Worm (Caenorhabditis elegans) whole organism, mixed stage, embryonic: ENCODE results near the gene hsp-17.

Source experiments
- M03D4.4 ChIP-seq: sonication (generic microtip); optimal IDR thresholded peaks from 2 replicates; lab custom pipeline; 2017; ENCODE audit warnings: mild to moderate bottlenecking, missing genetic modification characterization, missing compliant biosample characterization
- bed-3 ChIP-seq: fragments of 200-800 bp; sonication (Bioruptor generic); optimal IDR thresholded peaks from 3 replicates; lab custom pipeline; 2018; ENCODE audit warnings: mild to moderate bottlenecking, missing genetic modification characterization, moderate library complexity, missing compliant biosample characterization
- blmp-1 ChIP-seq: fragments of 150-350 bp; optimal IDR thresholded peaks from 2 replicates; lab custom pipeline; 2014; ENCODE audit warnings: missing biosample characterization, missing genetic modification characterization
- ceh-39 ChIP-seq: fragments of 150-350 bp; optimal IDR thresholded peaks from 2 replicates; lab custom pipeline; 2014; ENCODE audit warnings: missing biosample characterization, missing genetic modification characterization
- ceh-43 ChIP-seq: fragments of 200-800 bp; sonication (Bioruptor generic); optimal IDR thresholded peaks from 2 replicates; lab custom pipeline; 2018; ENCODE audit warnings: mild to moderate bottlenecking, missing genetic modification characterization, moderate library complexity, missing compliant biosample characterization
- ceh-83 ChIP-seq: fragments of 200-800 bp; sonication (Bioruptor generic); optimal IDR thresholded peaks from 2 replicates; lab custom pipeline; 2018; ENCODE audit warnings: mild to moderate bottlenecking, missing genetic modification characterization, missing compliant biosample characterization
- ces-1 ChIP-seq: fragments of 150-350 bp; optimal IDR thresholded peaks from 2 replicates; lab custom pipeline; 2014; ENCODE audit warnings: missing biosample characterization, missing genetic modification reagents, missing genetic modification characterization
- cnd-1 ChIP-seq: fragments of 200-800 bp; sonication (Bioruptor generic); optimal IDR thresholded peaks from 2 replicates; lab custom pipeline; 2018; ENCODE audit warnings: mild to moderate bottlenecking, missing genetic modification characterization, missing compliant biosample characterization
- drap-1 ChIP-seq: fragments of 200-800 bp; sonication (Bioruptor generic); optimal IDR thresholded peaks from 3 replicates; lab custom pipeline; 2018; ENCODE audit warnings: mild to moderate bottlenecking, missing genetic modification characterization, missing compliant biosample characterization
- elt-1 ChIP-seq: sonication (generic microtip); optimal IDR thresholded peaks from 2 replicates; lab custom pipeline; 2017; ENCODE audit warnings: missing genetic modification characterization, mild to moderate bottlenecking, missing compliant biosample characterization, antibody characterized with exemption, moderate library complexity, borderline replicate concordance; ENCODE audit not compliant: insufficient read depth
- elt-3 ChIP-seq: fragments of 150-350 bp; optimal IDR thresholded peaks from 2 replicates; lab custom pipeline; 2014; ENCODE audit warnings: missing biosample characterization, missing genetic modification characterization
- flh-1 ChIP-seq: fragments of 200-800 bp; sonication (Bioruptor generic); optimal IDR thresholded peaks from 2 replicates; lab custom pipeline; 2018; ENCODE audit warnings: mild to moderate bottlenecking, missing genetic modification characterization, moderate library complexity, missing compliant biosample characterization
- ham-2 ChIP-seq: fragments of 200-800 bp; sonication (Bioruptor generic); optimal IDR thresholded peaks from 2 replicates; lab custom pipeline; 2018; ENCODE audit warnings: mild to moderate bottlenecking, missing genetic modification characterization, missing compliant biosample characterization
- hlh-1 ChIP-seq: fragments of 150-350 bp; optimal IDR thresholded peaks from 2 replicates; lab custom pipeline; 2014; ENCODE audit warnings: missing biosample characterization, missing genetic modification reagents, missing genetic modification characterization
- lin-13 ChIP-seq: fragments of 150-350 bp; optimal IDR thresholded peaks from 2 replicates; lab custom pipeline; 2014; ENCODE audit warnings: missing biosample characterization, missing genetic modification characterization
- lin-32 ChIP-seq: fragments of 200-800 bp; sonication (Bioruptor generic); optimal IDR thresholded peaks from 2 replicates; lab custom pipeline; 2018; ENCODE audit warnings: mild to moderate bottlenecking, missing genetic modification characterization, missing compliant biosample characterization
- lsy-2 ChIP-seq: fragments of 150-350 bp; optimal IDR thresholded peaks from 2 replicates; lab custom pipeline; 2014; ENCODE audit warnings: missing biosample characterization, missing genetic modification characterization
- mab-5 ChIP-seq: fragments of 150-350 bp; optimal IDR thresholded peaks from 2 replicates; lab custom pipeline; 2014; ENCODE audit warnings: missing biosample characterization, missing genetic modification characterization
- mep-1 ChIP-seq: fragments of 150-350 bp; optimal IDR thresholded peaks from 2 replicates; lab custom pipeline; 2017; ENCODE audit warnings: missing biosample characterization, missing genetic modification reagents, missing genetic modification characterization, inconsistent platforms
- mls-2 ChIP-seq: sonication (generic microtip); optimal IDR thresholded peaks from 2 replicates; lab custom pipeline; 2016; ENCODE audit warnings: mild to moderate bottlenecking, missing genetic modification characterization, moderate library complexity, missing compliant biosample characterization
- nhr-12 ChIP-seq: fragments of 150-350 bp; optimal IDR thresholded peaks from 2 replicates; lab custom pipeline; 2014; ENCODE audit warnings: missing biosample characterization, missing genetic modification characterization
- nhr-2 ChIP-seq: fragments of 150-350 bp; optimal IDR thresholded peaks from 2 replicates; lab custom pipeline; 2014; ENCODE audit warnings: missing biosample characterization, missing genetic modification characterization
- nhr-237 ChIP-seq: fragments of 150-350 bp; optimal IDR thresholded peaks from 2 replicates; lab custom pipeline; 2014; ENCODE audit warnings: missing biosample characterization, missing genetic modification characterization
- nhr-28 ChIP-seq: fragments of 150-350 bp; optimal IDR thresholded peaks from 2 replicates; lab custom pipeline; 2014; ENCODE audit warnings: missing biosample characterization, missing genetic modification characterization
- nhr-76 ChIP-seq: sonication (generic microtip); optimal IDR thresholded peaks from 2 replicates; lab custom pipeline; 2017; ENCODE audit warnings: missing biosample characterization, missing genetic modification characterization
- pha-4 ChIP-seq: fragments of 150-350 bp; optimal IDR thresholded peaks from 2 replicates; lab custom pipeline; 2018; ENCODE audit warnings: missing biosample characterization, missing genetic modification reagents, missing genetic modification characterization
- sem-2 ChIP-seq: fragments of 200-800 bp; sonication (Bioruptor generic); optimal IDR thresholded peaks from 2 replicates; lab custom pipeline; 2018; ENCODE audit warnings: mild to moderate bottlenecking, missing genetic modification characterization, missing compliant biosample characterization
- snpc-4 ChIP-seq: fragments of 150-350 bp; optimal IDR thresholded peaks from 2 replicates; lab custom pipeline; 2014; ENCODE audit warnings: missing biosample characterization, missing genetic modification characterization
- sptf-1 ChIP-seq: sonication (generic microtip); optimal IDR thresholded peaks from 2 replicates; lab custom pipeline; 2017; ENCODE audit warnings: mild to moderate bottlenecking, missing genetic modification characterization, moderate library complexity, missing compliant biosample characterization
- tbx-8 ChIP-seq: fragments of 200-800 bp; sonication (Bioruptor generic); optimal IDR thresholded peaks from 2 replicates; lab custom pipeline; 2018; ENCODE audit warnings: mild to moderate bottlenecking, missing genetic modification characterization, moderate library complexity, missing compliant biosample characterization
- unc-120 ChIP-seq: sonication (generic microtip); optimal IDR thresholded peaks from 2 replicates; lab custom pipeline; 2017; ENCODE audit warnings: missing genetic modification characterization, missing compliant biosample characterization; ENCODE audit not compliant: poor library complexity, severe bottlenecking
- unc-39 ChIP-seq: fragments of 150-350 bp; optimal IDR thresholded peaks from 2 replicates; lab custom pipeline; 2014; ENCODE audit warnings: missing biosample characterization, missing genetic modification characterization
- unc-62 ChIP-seq: fragments of 150-350 bp; optimal IDR thresholded peaks from 2 replicates; lab custom pipeline; 2014; ENCODE audit warnings: missing biosample characterization, missing genetic modification reagents, missing genetic modification characterization
- zip-8 ChIP-seq: fragments of 150-350 bp; optimal IDR thresholded peaks from 2 replicates; lab custom pipeline; 2014; ENCODE audit warnings: missing biosample characterization, missing genetic modification characterization
- ztf-11 ChIP-seq: fragments of 150-350 bp; optimal IDR thresholded peaks from 2 replicates; lab custom pipeline; 2014; ENCODE audit warnings: missing biosample characterization, missing genetic modification characterization

hsp-17 gene

DNA sequence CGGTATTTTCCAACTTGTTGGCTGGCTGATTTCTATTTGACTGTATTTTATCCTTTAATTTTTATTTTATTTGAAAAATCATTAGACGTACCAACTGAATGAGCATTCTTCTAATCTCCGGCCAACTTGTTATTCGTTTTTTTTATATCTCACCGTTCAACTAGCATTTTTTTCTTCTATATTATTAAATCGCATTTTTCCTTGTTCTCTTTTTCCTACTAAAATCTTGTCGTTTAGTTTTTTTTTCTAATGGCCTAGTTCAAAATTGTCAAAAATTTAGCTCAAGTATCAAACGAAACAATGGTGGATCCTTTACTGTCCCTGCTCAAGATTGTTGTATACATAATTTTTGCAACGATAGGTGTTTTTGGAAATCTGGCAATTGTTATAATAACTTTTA, 34.4 kb downstream of the hsp-17 start, which contains the start of gene srsx-22:
TSS of gene srsx-22 (plus strand) at position 301 of the 400 bp plus-strand sequence.
- no peak for TF ChIP-seq lin-32 (GFP tag; lab: Kevin White, UChicago)
- no peak for TF ChIP-seq hlh-1 (tag; lab: Kevin White, UChicago)
- TF ChIP-seq unc-120 (tag; lab: Kevin White, UChicago): no peak

DNA sequence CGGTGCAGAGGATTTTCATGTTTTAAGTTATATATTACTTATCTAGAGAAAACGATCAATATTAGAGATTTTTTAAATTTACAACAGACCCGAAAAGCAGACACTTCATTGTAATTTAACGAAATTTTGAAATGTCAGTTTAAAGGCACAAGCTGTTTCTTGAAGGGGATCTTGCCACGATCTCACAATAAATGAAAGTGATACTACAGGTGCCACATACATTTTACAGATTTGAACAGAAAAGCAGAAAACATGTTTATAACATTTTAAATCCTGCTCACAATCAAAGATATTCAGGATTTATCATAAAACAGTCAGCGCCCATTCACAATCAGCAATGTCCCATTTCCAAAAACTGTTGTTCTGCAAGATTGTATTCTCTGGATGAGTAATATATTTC, 35.8 kb downstream of the hsp-17 start:
- TF ChIP-seq nhr-237 (tag; lab: Kevin White, UChicago): no peak
- TF ChIP-seq drap-1: no peak
- TF ChIP-seq cnd-1: no peak
- no peak for TF ChIP-seq M03D4.4 (tag; lab: Kevin White, UChicago)
- TF ChIP-seq lin-13 (tag; lab: Kevin White, UChicago): no peak
- no peak for TF ChIP-seq nhr-28 (tag; lab: Kevin White, UChicago)
- TF ChIP-seq ham-2: no peak
- no peak for TF ChIP-seq nhr-76 (tag; lab: Kevin White, UChicago)

DNA sequence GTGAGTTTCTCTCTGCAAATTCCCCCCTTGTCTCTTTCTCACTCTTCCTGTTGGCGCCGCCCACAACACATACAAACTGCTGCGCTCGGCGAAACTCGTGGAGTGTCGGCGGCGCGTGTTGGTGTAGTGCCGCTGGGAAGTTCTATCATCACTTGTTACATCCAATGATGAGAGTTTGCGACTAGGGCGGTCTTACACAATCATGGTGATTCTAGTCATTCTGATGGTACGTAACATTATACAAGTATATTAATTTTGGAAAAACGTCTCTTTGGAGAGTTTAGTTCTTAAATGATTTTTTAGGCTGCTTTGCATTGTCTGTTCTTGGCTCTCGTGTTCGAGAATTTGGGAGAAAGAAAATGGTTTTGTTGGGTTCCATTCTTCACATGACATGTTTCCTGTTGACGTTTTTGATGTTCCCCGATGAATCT, 36.8 kb downstream of the hsp-17 start:
- TF ChIP-seq ham-2 (no peak), nhr-237 (tag; lab: Kevin White, UChicago) (no peak), unc-62 (peak; percentile 35), unc-120 (tag; lab: Kevin White, UChicago) (peak; percentile 23), sem-2 (GFP tag; lab: Kevin White, UChicago) (no peak), tbx-8 (GFP tag; lab: Kevin White, UChicago) (no peak), ceh-39 (tag; lab: Kevin White, UChicago) (no peak), ceh-43 (GFP tag; lab: Kevin White, UChicago) (no peak), nhr-76 (tag; lab: Kevin White, UChicago) (no peak), unc-39 (tag; lab: Kevin White, UChicago) (no peak), cnd-1 (no peak), nhr-12 (tag; lab: Kevin White, UChicago) (no peak), lin-13 (tag; lab: Kevin White, UChicago) (no peak), lin-32 (GFP tag; lab: Kevin White, UChicago) (no peak), M03D4.4 (tag; lab: Kevin White, UChicago) (peak; percentile 22), mls-2 (tag; lab: Kevin White, UChicago) (no peak), elt-3 (tag; lab: Kevin White, UChicago) (no peak), ztf-11 (no peak), blmp-1 (no peak), flh-1 (GFP tag; lab: Kevin White, UChicago) (no peak), elt-1 (tag; lab: Kevin White, UChicago) (no peak), zip-8 (tag; lab: Kevin White, UChicago) (no peak), lsy-2 (no peak), hlh-1 (tag; lab: Kevin White, UChicago) (peak; percentile 9), mab-5 (no peak), pha-4 (peak; percentile 40), mep-1 (tag; lab: Kevin White, UChicago) (peak; percentile 29), ceh-83 (GFP tag; lab: Kevin White, UChicago) (no peak), nhr-2 (tag; lab: Kevin White, UChicago) (no peak), sptf-1 (peak; percentile 26), nhr-28 (tag; lab: Kevin White, UChicago) (no peak), bed-3 (GFP tag; lab: Kevin White, UChicago) (no peak), ces-1 (peak; percentile 19), snpc-4 (tag; lab: Kevin White, UChicago) (no peak), drap-1 (peak; percentile 19)

DNA sequence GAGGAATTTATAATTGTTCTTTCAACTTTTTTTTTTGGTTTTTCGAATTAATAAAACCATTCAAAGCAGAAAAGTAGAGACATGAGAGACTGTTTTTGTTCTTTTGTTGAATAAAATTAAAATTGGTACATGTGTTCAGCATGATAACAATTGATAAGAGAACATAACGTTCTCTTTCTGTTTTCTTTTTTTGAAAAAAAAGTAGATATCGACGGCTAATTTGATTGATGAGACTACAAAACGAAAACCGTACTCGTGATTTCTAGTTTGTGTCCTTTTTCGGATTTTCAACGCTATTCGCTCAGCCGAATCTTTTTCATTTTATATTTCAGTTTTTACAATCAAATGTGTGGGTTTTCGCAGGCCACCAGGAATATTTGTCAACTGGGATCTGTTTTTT, 40.3 kb downstream of the hsp-17 start, which contains the start of gene C08D8.1:
TSS of gene C08D8.1 (plus strand) at position 324 of the 400 bp plus-strand sequence.
- TF ChIP-seq ceh-83 (GFP tag; lab: Kevin White, UChicago): no peak
